Worm (Caenorhabditis elegans): ENCODE results near the gene hrg-7.

The hrg-7 gene

ce11 chrV:12711999-12712398 is 29.8 kb upstream of the hrg-7 start, which contains the start of gene R11D1.3:
Gene R11D1.3 (minus strand): TSS chrV:12712099.
- no peak for TF ChIP-seq unc-39 (tag; optimal IDR thresholded peaks at IDR 0.05)
- TF ChIP-seq snpc-4 (tag; optimal IDR thresholded peaks at IDR 0.05) = no peak
- no peak for TF ChIP-seq crh-2 (tag; optimal IDR thresholded peaks at IDR 0.05)
- no peak for TF ChIP-seq unc-62 (GFP tag; optimal IDR thresholded peaks at IDR 0.05)
- no peak for TF ChIP-seq dmd-4 (tag; optimal IDR thresholded peaks at IDR 0.05)
- no peak for TF ChIP-seq sma-9 (GFP tag; optimal IDR thresholded peaks at IDR 0.05)
- TF ChIP-seq sma-9 (tag; optimal IDR thresholded peaks at IDR 0.05) = no peak
- TF ChIP-seq ZK546.5 (tag; optimal IDR thresholded peaks at IDR 0.05) = no peak
- TF ChIP-seq nhr-11 (tag; optimal IDR thresholded peaks at IDR 0.05) = no peak
- TF ChIP-seq aly-2 (tag; optimal IDR thresholded peaks at IDR 0.05) = no peak
- no peak for TF ChIP-seq sem-4 (tag; optimal IDR thresholded peaks at IDR 0.05)
- no peak for TF ChIP-seq nhr-10 (tag; optimal IDR thresholded peaks at IDR 0.05)
- TF ChIP-seq lin-11 (tag; optimal IDR thresholded peaks at IDR 0.05) = no peak

DNA sequence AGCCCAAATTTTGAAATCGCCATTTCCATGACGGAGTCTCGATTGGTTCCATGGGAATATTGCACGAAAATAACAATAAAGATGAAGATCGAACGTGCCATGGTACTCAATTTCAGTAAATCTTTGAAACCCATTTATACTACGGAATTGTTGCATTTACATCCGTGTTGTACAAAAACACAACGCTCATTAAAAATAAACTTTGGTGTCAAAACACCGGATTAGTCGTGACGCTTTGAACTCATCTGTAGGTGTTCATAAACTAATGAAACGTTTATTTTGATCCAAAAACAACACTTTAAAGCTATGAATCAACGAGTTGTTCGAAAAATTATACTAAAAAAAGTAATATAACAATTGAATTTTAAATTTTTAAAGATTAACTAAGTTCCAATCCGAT is 27.7 kb upstream of the hrg-7 start, which contains the start of gene R11D1.4:
Gene R11D1.4, minus strand, starts transcription at position 101 of the 400 bp plus-strand sequence.
- no peak for TF ChIP-seq unc-39 (tag; optimal IDR thresholded peaks at IDR 0.05)
- no peak for TF ChIP-seq nhr-77 (tag; optimal IDR thresholded peaks at IDR 0.05)
- no peak for TF ChIP-seq lin-13 (GFP tag; optimal IDR thresholded peaks at IDR 0.05)
- no peak for TF ChIP-seq crh-2 (tag; optimal IDR thresholded peaks at IDR 0.05)

DNA sequence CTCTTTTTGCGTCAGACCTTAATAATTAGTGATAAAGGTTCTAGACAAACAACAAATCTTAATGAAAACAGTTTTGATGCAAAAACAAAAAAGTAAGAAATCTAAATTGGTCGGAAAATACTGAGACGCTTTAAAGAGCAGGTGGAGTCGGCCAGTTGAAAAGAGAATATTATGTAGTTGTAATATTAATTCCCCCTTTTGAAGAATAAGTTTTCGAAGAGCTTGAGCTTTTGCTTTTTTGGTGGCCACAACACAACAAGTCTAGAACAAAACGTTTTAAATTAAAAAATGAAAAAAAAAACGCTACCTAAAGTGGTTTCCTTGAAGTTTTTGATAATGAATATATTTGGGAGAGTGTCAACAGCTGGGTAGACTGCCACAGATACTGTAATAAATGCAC is 25.4 kb upstream of the hrg-7 start, which contains the start of gene str-178:
Gene str-178, minus strand, starts transcription at position 101 of the 400 bp plus-strand sequence.
- TF ChIP-seq dmd-4 (tag; optimal IDR thresholded peaks at IDR 0.05) (no peak), nhr-6 (tag; optimal IDR thresholded peaks at IDR 0.05) (no peak), F13H6.1 (tag; optimal IDR thresholded peaks at IDR 0.05) (no peak), mab-5 (tag; optimal IDR thresholded peaks at IDR 0.05) (no peak), nhr-12 (tag; optimal IDR thresholded peaks at IDR 0.05) (no peak), skn-1 (tag; optimal IDR thresholded peaks at IDR 0.05) (no peak), ceh-16 (tag; optimal IDR thresholded peaks at IDR 0.05) (no peak), unc-55 (GFP tag; optimal IDR thresholded peaks at IDR 0.05) (no peak), elt-3 (tag; optimal IDR thresholded peaks at IDR 0.05) (no peak), Y55F3AM.14 (GFP tag; optimal IDR thresholded peaks at IDR 0.05) (no peak), crh-2 (tag; optimal IDR thresholded peaks at IDR 0.05) (no peak), nhr-129 (tag; optimal IDR thresholded peaks at IDR 0.05) (no peak), ZK546.5 (tag; optimal IDR thresholded peaks at IDR 0.05) (no peak), elt-1 (tag; optimal IDR thresholded peaks at IDR 0.05) (no peak)

ce11 chrV:12718622-12719021 is 23.2 kb upstream of the hrg-7 start, which contains the start of gene str-181:
Gene str-181 (minus strand): TSS chrV:12718722.
- TF ChIP-seq aly-2 (tag; optimal IDR thresholded peaks at IDR 0.05) (no peak), alr-1 (tag; optimal IDR thresholded peaks at IDR 0.05) (no peak), elt-1 (tag; optimal IDR thresholded peaks at IDR 0.05) (no peak), F13H6.1 (tag; optimal IDR thresholded peaks at IDR 0.05) (no peak), nhr-77 (tag; optimal IDR thresholded peaks at IDR 0.05) (no peak), nhr-23 (tag; optimal IDR thresholded peaks at IDR 0.05) (no peak), C34F6.9 (tag; optimal IDR thresholded peaks at IDR 0.05) (no peak), unc-55 (GFP tag; optimal IDR thresholded peaks at IDR 0.05) (no peak), dmd-4 (tag; optimal IDR thresholded peaks at IDR 0.05) (no peak), nhr-237 (tag; optimal IDR thresholded peaks at IDR 0.05) (no peak), sma-3 (GFP tag; optimal IDR thresholded peaks at IDR 0.05) (no peak), elt-3 (tag; optimal IDR thresholded peaks at IDR 0.05) (no peak), mab-5 (tag; optimal IDR thresholded peaks at IDR 0.05) (no peak)

DNA sequence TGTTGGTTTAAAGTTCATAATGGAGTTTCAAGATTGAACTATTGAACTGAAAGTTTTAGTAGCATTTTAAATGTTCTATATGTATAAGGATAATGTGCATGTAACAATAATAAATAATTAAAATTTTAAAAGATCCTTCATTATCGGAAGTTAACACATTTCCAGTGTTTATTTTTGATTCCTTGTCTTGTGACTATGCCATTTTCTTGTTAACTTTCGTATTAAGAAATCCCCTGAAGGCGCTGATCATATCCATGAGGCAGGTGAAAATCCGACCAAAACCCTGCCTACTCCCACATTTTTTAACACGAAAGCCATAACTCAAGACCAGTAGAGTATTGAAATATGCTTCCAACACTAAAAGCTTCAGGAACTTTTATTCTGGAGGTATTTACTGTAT is 22.1 kb upstream of the hrg-7 start, which contains the start of gene R11D1.7:
Gene R11D1.7, plus strand, starts transcription at position 301 of the 400 bp plus-strand sequence.
- no peak for TF ChIP-seq nhr-237 (tag; optimal IDR thresholded peaks at IDR 0.05)
- no peak for TF ChIP-seq nhr-6 (tag; optimal IDR thresholded peaks at IDR 0.05)
- no peak for TF ChIP-seq elt-3 (tag; optimal IDR thresholded peaks at IDR 0.05)
- TF ChIP-seq nhr-25 (tag; optimal IDR thresholded peaks at IDR 0.05) = no peak
- TF ChIP-seq nhr-11 (tag; optimal IDR thresholded peaks at IDR 0.05) = no peak
- TF ChIP-seq aly-2 (tag; optimal IDR thresholded peaks at IDR 0.05) = no peak
- TF ChIP-seq sma-9 (GFP tag; optimal IDR thresholded peaks at IDR 0.05) = no peak
- TF ChIP-seq sma-9 (tag; optimal IDR thresholded peaks at IDR 0.05) = no peak
- TF ChIP-seq sem-4 (tag; optimal IDR thresholded peaks at IDR 0.05) = no peak
- no peak for TF ChIP-seq crh-2 (tag; optimal IDR thresholded peaks at IDR 0.05)
- no peak for TF ChIP-seq ceh-82 (tag; optimal IDR thresholded peaks at IDR 0.05)
- TF ChIP-seq egl-27 (tag; optimal IDR thresholded peaks at IDR 0.05) = no peak
- TF ChIP-seq fos-1 (tag; optimal IDR thresholded peaks at IDR 0.05) = no peak
- TF ChIP-seq F13H6.1 (tag; optimal IDR thresholded peaks at IDR 0.05) = no peak
- TF ChIP-seq nhr-23 (tag; optimal IDR thresholded peaks at IDR 0.05) = no peak
- TF ChIP-seq mdl-1 (tag; optimal IDR thresholded peaks at IDR 0.05) = no peak
